Worm (Caenorhabditis elegans) whole organism, L4 larva: ENCODE measurements around the gene T19H12.3.

Source experiments
- ama-1 ChIP-seq: fragments of 150-350 bp; optimal IDR thresholded peaks from 2 replicates; lab custom pipeline; 2014; ENCODE audit warnings: inconsistent platforms, mixed read lengths
- lin-39 ChIP-seq: fragments of 150-350 bp; optimal IDR thresholded peaks from 2 replicates; lab custom pipeline; 2014; ENCODE audit warnings: missing biosample characterization, missing genetic modification reagents, missing genetic modification characterization
- mxl-3 ChIP-seq: fragments of 200-800 bp; sonication (Bioruptor generic); optimal IDR thresholded peaks from 2 replicates; lab custom pipeline; 2018; ENCODE audit warnings: mild to moderate bottlenecking, missing genetic modification characterization, missing compliant biosample characterization
- nhr-48 ChIP-seq: sonication (generic microtip); optimal IDR thresholded peaks from 2 replicates; lab custom pipeline; 2016; ENCODE audit warnings: mild to moderate bottlenecking, missing genetic modification characterization, missing compliant biosample characterization
- nhr-76 ChIP-seq: fragments of 150-350 bp; optimal IDR thresholded peaks from 2 replicates; lab custom pipeline; 2014; ENCODE audit warnings: missing biosample characterization, missing genetic modification characterization
- unc-130 ChIP-seq: sonication (generic microtip); optimal IDR thresholded peaks from 2 replicates; lab custom pipeline; 2016; ENCODE audit warnings: missing genetic modification reagents, missing genetic modification characterization, missing compliant biosample characterization
- unc-62 ChIP-seq, 3 experiments: fragments of 150-350 bp in 1 of 3; sonication (generic microtip); optimal IDR thresholded peaks in 2 of 3; peaks in 1 of 3; 1 replicate in 1 of 3; 2 replicates in 2 of 3; lab custom pipeline; 2014 to 2017; ENCODE audit warnings: missing biosample characterization in 3 of 3, missing genetic modification characterization in 3 of 3, missing genetic modification reagents in 3 of 3, missing genotype in 1 of 3

ce11 chrV:4839913-4840312 lies 45.6 kb upstream of the T19H12.3 start, which contains the start of gene nas-9:
- no peak for TF ChIP-seq nhr-48
- TF ChIP-seq ama-1 (lab: Kevin White, UChicago), result no peak
- no peak for TF ChIP-seq nhr-76 (tag; lab: Kevin White, UChicago)
- no peak for TF ChIP-seq unc-130
- no peak for TF ChIP-seq mxl-3 (GFP tag; lab: Kevin White, UChicago)
- TF ChIP-seq lin-39, result no peak
- no peak for TF ChIP-seq unc-62 (GFP tag; optimal IDR thresholded peaks at IDR 0.05 in 1 of 2; lab: Kevin White, UChicago)
- TF ChIP-seq unc-62 (tag; optimal IDR thresholded peaks at IDR 0.05; lab: Kevin White, UChicago), result no peak
